Fruit fly (Drosophila melanogaster): ENCODE data around the gene Pdp.

Gene Pdp

DNA sequence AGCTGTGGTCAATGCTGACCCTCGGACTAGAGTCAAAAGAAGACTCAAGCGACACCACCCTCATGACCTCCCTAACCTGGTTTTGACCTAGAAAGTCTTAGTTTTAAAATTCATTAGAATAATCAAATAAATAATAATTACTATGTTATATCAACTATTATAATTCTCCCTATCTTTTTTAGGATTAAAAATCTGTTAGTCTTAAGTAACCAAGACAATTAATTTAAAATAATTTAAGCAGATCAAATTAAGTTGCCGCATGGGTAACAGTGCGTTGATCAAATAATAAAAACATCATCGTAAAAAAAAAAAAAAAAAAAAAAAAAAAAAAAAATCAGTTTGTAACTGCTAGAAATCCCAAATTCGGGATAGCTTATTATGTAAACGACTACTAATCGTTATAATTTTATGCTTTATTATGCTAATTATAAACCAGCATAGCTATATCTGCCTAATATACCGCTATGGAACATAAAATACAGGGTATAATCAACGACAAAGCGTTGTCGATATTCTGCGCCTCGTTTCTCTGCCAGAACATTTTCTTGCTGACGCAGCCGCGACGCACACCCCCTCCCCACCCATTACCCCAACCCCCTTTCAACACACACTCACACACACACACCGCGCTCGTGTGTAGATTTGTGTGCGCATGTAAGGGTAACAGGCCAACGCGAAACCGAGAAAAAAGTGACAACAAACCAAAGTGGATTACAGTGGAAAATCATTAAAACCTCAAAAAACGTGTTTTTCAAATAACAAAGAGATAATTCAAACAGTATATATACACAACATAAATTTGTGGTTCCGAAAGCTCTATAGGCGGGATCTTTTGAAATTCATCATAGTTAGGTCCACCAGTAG is 31.2 kb downstream of the Pdp start (continued):
- peak; percentile 66 for TF ChIP-seq CG8281 (tag; optimal IDR thresholded peaks at IDR 0.05)
- TF ChIP-seq CG2199 (GFP tag; IDR thresholded peaks at IDR 0.05), result peak; percentile 54; the same call in 1 of the 3 replicates
- peak; percentile 43; the same call in 1 of the 3 replicates for TF ChIP-seq CG17361 (GFP tag; IDR thresholded peaks at IDR 0.05)
- peak; percentile 9 for TF ChIP-seq MESR4 (GFP tag; optimal IDR thresholded peaks at IDR 0.05)
- TF ChIP-seq kni (GFP tag; optimal IDR thresholded peaks at IDR 0.05), result peak; percentile 69
- TF ChIP-seq chn (GFP tag; optimal IDR thresholded peaks at IDR 0.05), result peak; percentile 36
- peak; percentile 70 for TF ChIP-seq CG13424 (tag; optimal IDR thresholded peaks at IDR 0.05)
- peak; percentile 18 for TF ChIP-seq Chrac-16 (GFP tag; optimal IDR thresholded peaks at IDR 0.05)
- TF ChIP-seq dpn (GFP tag; optimal IDR thresholded peaks at IDR 0.05), result peak; percentile 36 to 97
- peak; percentile 92 for TF ChIP-seq Ets65A (GFP tag)
- TF ChIP-seq Fer3 (tag; optimal IDR thresholded peaks at IDR 0.05), result peak; percentile 62
- peak; percentile 94 for TF ChIP-seq CG11504 (tag; optimal IDR thresholded peaks at IDR 0.05)

DNA sequence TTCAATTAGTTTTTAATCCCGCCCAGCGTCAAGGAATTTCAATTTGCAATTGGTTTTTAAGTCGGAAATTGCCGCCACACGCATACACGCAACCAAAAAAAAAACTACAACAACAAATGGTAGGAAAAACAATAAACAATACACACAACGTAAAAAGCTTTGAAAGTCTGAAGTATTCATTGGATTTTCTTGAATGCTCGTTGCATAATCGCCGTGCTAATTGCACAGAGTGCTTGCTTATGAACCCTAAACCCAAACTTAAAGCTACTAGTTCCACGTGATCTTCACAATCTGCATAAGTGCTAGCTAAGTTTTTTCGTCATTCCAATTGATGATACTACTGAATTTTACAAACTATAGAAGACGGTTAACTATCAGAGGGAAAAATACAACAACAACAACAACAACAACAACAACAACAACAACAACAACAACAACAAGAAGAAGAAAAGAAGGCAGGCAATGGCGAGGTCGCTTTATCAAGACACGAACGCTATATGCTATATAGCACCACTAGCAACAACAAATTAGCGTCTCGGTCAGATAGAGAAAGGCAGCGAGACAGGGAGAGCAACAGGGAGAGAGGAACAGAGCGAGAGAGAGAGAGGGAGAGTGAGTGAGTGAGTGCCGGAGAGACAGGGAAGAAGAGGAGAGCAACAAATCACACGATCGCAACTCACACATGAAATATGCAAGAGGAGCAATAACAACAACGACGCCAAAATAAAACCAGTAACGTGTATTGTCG is 32.1 kb downstream of the Pdp start:
- TF ChIP-seq Pdp1 (GFP tag; optimal IDR thresholded peaks at IDR 0.05) (peak in 1 of 2 experiments; percentile 93), Gsc (GFP tag; IDR thresholded peaks at IDR 0.05) (no peak), CG13624 (GFP tag; optimal IDR thresholded peaks at IDR 0.05) (no peak), Mes4 (GFP tag; optimal IDR thresholded peaks at IDR 0.05) (no peak), HLH4C (GFP tag; IDR thresholded peaks at IDR 0.05; ENCODE audit: partially characterized antibody) (no peak), CG13894 (tag; optimal IDR thresholded peaks at IDR 0.05) (no peak), cg (GFP tag; optimal IDR thresholded peaks at IDR 0.05) (peak; percentile 56), E2f1 (GFP tag; IDR thresholded peaks at IDR 0.05) (no peak), pfk (GFP tag; optimal IDR thresholded peaks at IDR 0.05) (peak; percentile 1), CG10462 (GFP tag; optimal IDR thresholded peaks at IDR 0.05) (no peak), twi (tag; optimal IDR thresholded peaks at IDR 0.05) (no peak), CG1792 (GFP tag; optimal IDR thresholded peaks at IDR 0.05) (no peak), slou (GFP tag; optimal IDR thresholded peaks at IDR 0.05) (no peak), Vsx1 (GFP tag; optimal IDR thresholded peaks at IDR 0.05) (peak; percentile 3), gcm (GFP tag; optimal IDR thresholded peaks at IDR 0.05) (peak; percentile 7), CG12769 (tag; optimal IDR thresholded peaks at IDR 0.05) (peak; percentile 95), prd (optimal IDR thresholded peaks at IDR 0.05) (no peak), prd (GFP tag; IDR thresholded peaks at IDR 0.05) (no peak), shn (GFP tag; optimal IDR thresholded peaks at IDR 0.05) (no peak), Fer2 (tag; optimal IDR thresholded peaks at IDR 0.05) (no peak), wek (GFP tag; optimal IDR thresholded peaks at IDR 0.05) (peak; percentile 38), CG13424 (tag; optimal IDR thresholded peaks at IDR 0.05) (no peak), Hr78 (GFP tag; optimal IDR thresholded peaks at IDR 0.05) (no peak), CG1529 (GFP tag; optimal IDR thresholded peaks at IDR 0.05) (no peak), CG8290 (GFP tag; optimal IDR thresholded peaks at IDR 0.05) (no peak), CG8290 (tag; optimal IDR thresholded peaks at IDR 0.05) (peak in 1 of 2 experiments; percentile 24), toy (GFP tag; IDR thresholded peaks at IDR 0.05) (no peak), slp2 (GFP tag; optimal IDR thresholded peaks at IDR 0.05) (no peak), CG16779 (GFP tag; IDR thresholded peaks at IDR 0.05) (no peak), CG15011 (GFP tag; optimal IDR thresholded peaks at IDR 0.05) (no peak), CG1602 (GFP tag; optimal IDR thresholded peaks at IDR 0.05) (no peak), CG4617 (GFP tag; optimal IDR thresholded peaks at IDR 0.05; ENCODE audit: borderline replicate concordance) (no peak), Med (GFP tag) (peak; percentile 77), CG7987 (GFP tag; optimal IDR thresholded peaks at IDR 0.05) (peak; percentile 29), al (GFP tag; IDR thresholded peaks at IDR 0.05) (0 out of 2 replicates have a peak, but pooled peaks have one; percentile 15)
